Fruit fly (Drosophila melanogaster) whole organism, adult: ENCODE data around the gene mRpL38.

Experiments
- CG12768 ChIP-seq: fragments of 200-800 bp; sonication (Bioruptor generic); optimal IDR thresholded peaks from 2 replicates; lab custom pipeline; 2017; ENCODE audit warnings: missing biosample characterization, missing genetic modification characterization, mild to moderate bottlenecking, moderate library complexity, missing genetic modification reagents
- CG1620 ChIP-seq: fragments of 200-800 bp; sonication (Bioruptor generic); optimal IDR thresholded peaks from 2 replicates; lab custom pipeline; 2016; ENCODE audit warnings: missing biosample characterization, missing genetic modification characterization
- CG7045 ChIP-seq: fragments of 200-800 bp; sonication (Bioruptor generic); optimal IDR thresholded peaks from 2 replicates; lab custom pipeline; 2017; ENCODE audit warnings: missing biosample characterization, mild to moderate bottlenecking, missing genetic modification characterization
- Clk ChIP-seq: fragments of 200-800 bp; sonication (Bioruptor generic); optimal IDR thresholded peaks from 2 replicates; lab custom pipeline; 2017; ENCODE audit warnings: missing biosample characterization, missing genetic modification characterization
- Mnt ChIP-seq: fragments of 200-800 bp; sonication (Bioruptor generic); optimal IDR thresholded peaks from 2 replicates; lab custom pipeline; 2016; ENCODE audit warnings: missing biosample characterization, mild to moderate bottlenecking, missing genetic modification characterization
- bab1 ChIP-seq: fragments of 200-800 bp; sonication (Bioruptor generic); optimal IDR thresholded peaks from 3 replicates; lab custom pipeline; 2019; ENCODE audit warnings: missing biosample characterization, mild to moderate bottlenecking, missing genetic modification characterization, moderate library complexity
- kay ChIP-seq: fragments of 200-800 bp; sonication (Bioruptor generic); peaks from one replicate; lab custom pipeline; 2016; ENCODE audit warnings: missing biosample characterization, missing genetic modification characterization, borderline replicate concordance
- ovo ChIP-seq: fragments of 200-800 bp; sonication (Bioruptor generic); optimal IDR thresholded peaks from 2 replicates; lab custom pipeline; 2016; ENCODE audit warnings: missing biosample characterization, missing genetic modification characterization
- tj ChIP-seq: fragments of 200-800 bp; sonication (Bioruptor generic); optimal IDR thresholded peaks from 3 replicates; lab custom pipeline; 2017; ENCODE audit warnings: missing biosample characterization, mild to moderate bottlenecking, missing genetic modification characterization, moderate library complexity
- toe ChIP-seq: fragments of 200-800 bp; sonication (Bioruptor generic); optimal IDR thresholded peaks from 2 replicates; lab custom pipeline; 2016; ENCODE audit warnings: missing biosample characterization, missing genetic modification characterization

DNA sequence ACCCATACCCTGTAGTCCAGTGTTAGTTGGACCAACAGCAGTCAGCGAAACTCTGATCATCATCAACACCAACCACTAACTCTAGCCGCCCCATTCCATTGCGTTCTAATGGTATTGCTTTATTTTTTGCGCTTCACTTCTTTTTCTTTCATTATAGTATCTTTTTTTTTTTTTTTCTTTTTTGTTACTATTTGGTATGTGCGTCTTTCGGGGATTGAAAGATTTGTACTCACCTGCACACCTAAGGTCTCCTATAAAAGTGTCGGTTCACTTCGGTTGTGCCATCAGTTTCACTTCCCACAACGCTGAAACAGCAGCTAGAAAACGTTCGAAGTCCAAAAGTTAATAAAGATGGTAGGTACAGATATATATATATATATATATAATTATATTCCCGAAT, 36.9 kb upstream of the mRpL38 start, which contains the start of gene CG11585:
- TF ChIP-seq kay, result no peak
- TF ChIP-seq Clk (GFP tag; lab: Kevin White, UChicago), result no peak
- no peak for TF ChIP-seq ovo (GFP tag; lab: Kevin White, UChicago)
- TF ChIP-seq bab1 (GFP tag; lab: Kevin White, UChicago), result no peak
- no peak for TF ChIP-seq toe (GFP tag; lab: Kevin White, UChicago)
- no peak for TF ChIP-seq Mnt (GFP tag; lab: Kevin White, UChicago)
- no peak for TF ChIP-seq CG7045 (GFP tag; lab: Kevin White, UChicago)
- no peak for TF ChIP-seq CG12768 (GFP tag; lab: Kevin White, UChicago)
- no peak for TF ChIP-seq tj (GFP tag; lab: Kevin White, UChicago)
- TF ChIP-seq CG1620 (GFP tag; lab: Kevin White, UChicago), result no peak
